Fruit fly (Drosophila melanogaster) whole organism, prepupa: ENCODE results near the gene CG10365.

Source experiments
- CG10631 ChIP-seq: fragments of 200-800 bp; sonication (Bioruptor generic); optimal IDR thresholded peaks from 2 replicates; lab custom pipeline; 2016; ENCODE audit warnings: missing biosample characterization, missing genetic modification characterization
- CG10669 ChIP-seq: fragments of 200-800 bp; sonication (Bioruptor generic); optimal IDR thresholded peaks from 3 replicates; lab custom pipeline; 2018; ENCODE audit warnings: missing biosample characterization, mild to moderate bottlenecking, missing genetic modification characterization, moderate library complexity
- CG11294 ChIP-seq: fragments of 200-800 bp; sonication (Bioruptor generic); IDR thresholded peaks from 2 replicates; pipeline ENCODE4 v1.3.6; 2022; ENCODE audit warnings: missing biosample characterization, missing genetic modification characterization
- CG11762 ChIP-seq: fragments of 200-800 bp; sonication (Bioruptor generic); optimal IDR thresholded peaks from 3 replicates; lab custom pipeline; 2016; ENCODE audit warnings: missing biosample characterization, missing genetic modification characterization; ENCODE audit not compliant: insufficient read depth
- CG11902 ChIP-seq: fragments of 200-800 bp; sonication (Bioruptor generic); optimal IDR thresholded peaks from 3 replicates; lab custom pipeline; 2016; ENCODE audit warnings: missing biosample characterization, missing genetic modification characterization
- CG15336 ChIP-seq: fragments of 200-800 bp; sonication (Bioruptor generic); IDR thresholded peaks from 2 replicates; pipeline ENCODE4 v1.3.6; 2022; ENCODE audit warnings: missing biosample characterization, missing genetic modification characterization
- CG1621 ChIP-seq: fragments of 200-800 bp; sonication (Bioruptor generic); optimal IDR thresholded peaks from 3 replicates; lab custom pipeline; 2018; ENCODE audit warnings: missing biosample characterization, mild to moderate bottlenecking, missing genetic modification characterization
- CG16779 ChIP-seq: fragments of 200-800 bp; sonication (Bioruptor generic); optimal IDR thresholded peaks from 3 replicates; lab custom pipeline; 2017; ENCODE audit warnings: missing biosample characterization, mild to moderate bottlenecking, missing genetic modification characterization
- CG3032 ChIP-seq: fragments of 200-800 bp; optimal IDR thresholded peaks from 2 replicates; lab custom pipeline; 2019; ENCODE audit warnings: missing biosample characterization, mild to moderate bottlenecking, missing genetic modification characterization, moderate library complexity
- CG31627 ChIP-seq: fragments of 200-800 bp; sonication (Bioruptor generic); optimal IDR thresholded peaks from 3 replicates; lab custom pipeline; 2016; ENCODE audit warnings: missing biosample characterization, missing genetic modification characterization
- CG32006 ChIP-seq: fragments of 200-800 bp; sonication (Bioruptor generic); optimal IDR thresholded peaks from 3 replicates; lab custom pipeline; 2017; ENCODE audit warnings: missing biosample characterization, mild to moderate bottlenecking, missing genetic modification characterization
- CG4318 ChIP-seq: fragments of 200-800 bp; sonication (Bioruptor generic); optimal IDR thresholded peaks from 3 replicates; lab custom pipeline; 2017; ENCODE audit warnings: missing biosample characterization, mild to moderate bottlenecking, missing genetic modification characterization
- CG6163 ChIP-seq: fragments of 200-800 bp; sonication (Bioruptor generic); IDR thresholded peaks from 3 replicates; pipeline ENCODE4 v1.3.6; 2022; ENCODE audit warnings: missing biosample characterization, missing genetic modification characterization
- CG6792 ChIP-seq: fragments of 200-800 bp; sonication (Bioruptor generic); optimal IDR thresholded peaks from 3 replicates; lab custom pipeline; 2016; ENCODE audit warnings: missing biosample characterization, missing genetic modification characterization
- CG6808 ChIP-seq: fragments of 200-800 bp; sonication (Bioruptor generic); optimal IDR thresholded peaks from 3 replicates; lab custom pipeline; 2017; ENCODE audit warnings: missing biosample characterization, missing genetic modification characterization, mild to moderate bottlenecking, moderate library complexity, missing genetic modification reagents
- CG6854 ChIP-seq: fragments of 200-800 bp; sonication (Bioruptor generic); optimal IDR thresholded peaks from 2 replicates; lab custom pipeline; 2017; ENCODE audit warnings: missing biosample characterization, mild to moderate bottlenecking, missing genetic modification characterization
- CG7368 ChIP-seq: fragments of 200-800 bp; sonication (Bioruptor generic); optimal IDR thresholded peaks from 3 replicates; lab custom pipeline; 2016; ENCODE audit warnings: missing biosample characterization, missing genetic modification characterization
- CG8119 ChIP-seq: fragments of 200-800 bp; sonication (Bioruptor generic); IDR thresholded peaks from 3 replicates; pipeline ENCODE4 v1.3.6; 2022; ENCODE audit warnings: missing biosample characterization, missing genetic modification characterization
- CG8319 ChIP-seq: fragments of 200-800 bp; sonication (Bioruptor generic); optimal IDR thresholded peaks from 3 replicates; lab custom pipeline; 2016; ENCODE audit warnings: missing biosample characterization, missing genetic modification characterization
- CG8632 ChIP-seq: fragments of 200-800 bp; sonication (Bioruptor generic); optimal IDR thresholded peaks from 3 replicates; lab custom pipeline; 2016; ENCODE audit warnings: missing biosample characterization, missing genetic modification characterization
- CG9139 ChIP-seq: fragments of 200-800 bp; sonication (Bioruptor generic); optimal IDR thresholded peaks from 3 replicates; lab custom pipeline; 2017; ENCODE audit warnings: missing biosample characterization, mild to moderate bottlenecking, missing genetic modification characterization
- Eip75B ChIP-seq: fragments of 200-800 bp; sonication (Bioruptor generic); optimal IDR thresholded peaks from 3 replicates; lab custom pipeline; 2016; ENCODE audit warnings: missing biosample characterization, missing genetic modification characterization
- Eip78C ChIP-seq: fragments of 200-800 bp; sonication (Bioruptor generic); peaks from one replicate; lab custom pipeline; 2016; ENCODE audit warnings: missing biosample characterization, missing genetic modification characterization
- Eip93F ChIP-seq: fragments of 200-800 bp; sonication (Bioruptor generic); optimal IDR thresholded peaks from 2 replicates; lab custom pipeline; 2016; ENCODE audit warnings: missing biosample characterization, mild to moderate bottlenecking, missing genetic modification characterization
- Ets21C ChIP-seq: fragments of 200-800 bp; sonication (Bioruptor generic); optimal IDR thresholded peaks from 3 replicates; lab custom pipeline; 2016; ENCODE audit warnings: missing biosample characterization, missing genetic modification characterization
- Hr38 ChIP-seq: sonication (Bioruptor generic); optimal IDR thresholded peaks from 2 replicates; lab custom pipeline; 2016; ENCODE audit warnings: missing biosample characterization, missing genetic modification characterization
- Hr39 ChIP-seq: fragments of 200-800 bp; sonication (Bioruptor generic); optimal IDR thresholded peaks from 2 replicates; lab custom pipeline; 2016; ENCODE audit warnings: missing biosample characterization, missing genetic modification characterization
- Hr4 ChIP-seq: fragments of 200-800 bp; sonication (Bioruptor generic); optimal IDR thresholded peaks from 3 replicates; lab custom pipeline; 2016; ENCODE audit warnings: missing biosample characterization, missing genetic modification characterization
- Lpt ChIP-seq: fragments of 200-800 bp; sonication (Bioruptor generic); optimal IDR thresholded peaks from 3 replicates; lab custom pipeline; 2016; ENCODE audit warnings: missing biosample characterization, missing genetic modification characterization
- Met ChIP-seq: fragments of 200-800 bp; sonication (Bioruptor generic); optimal IDR thresholded peaks from 3 replicates; lab custom pipeline; 2016; ENCODE audit warnings: missing biosample characterization, missing genetic modification characterization
- OdsH ChIP-seq: fragments of 200-800 bp; sonication (Bioruptor generic); optimal IDR thresholded peaks from 3 replicates; lab custom pipeline; 2016; ENCODE audit warnings: missing biosample characterization, missing genetic modification characterization
- Smox ChIP-seq: fragments of 200-800 bp; sonication (Bioruptor generic); optimal IDR thresholded peaks from 3 replicates; lab custom pipeline; 2016; ENCODE audit warnings: missing biosample characterization, missing genetic modification characterization
- Sox102F ChIP-seq: fragments of 200-800 bp; sonication (Bioruptor generic); optimal IDR thresholded peaks from 2 replicates; lab custom pipeline; 2016; ENCODE audit warnings: missing biosample characterization, mild to moderate bottlenecking, missing genetic modification characterization
- Sox14 ChIP-seq: fragments of 200-800 bp; sonication (Bioruptor generic); optimal IDR thresholded peaks from 3 replicates; lab custom pipeline; 2016; ENCODE audit warnings: missing biosample characterization, missing genetic modification characterization
- Sox15 ChIP-seq: fragments of 200-800 bp; sonication (Bioruptor generic); optimal IDR thresholded peaks from 3 replicates; lab custom pipeline; 2016; ENCODE audit warnings: missing biosample characterization, missing genetic modification characterization
- achi ChIP-seq: fragments of 200-800 bp; sonication (Bioruptor generic); optimal IDR thresholded peaks from 3 replicates; lab custom pipeline; 2016; ENCODE audit warnings: missing biosample characterization, missing genetic modification characterization
- cyc ChIP-seq: fragments of 200-800 bp; sonication (Bioruptor generic); optimal IDR thresholded peaks from 3 replicates; lab custom pipeline; 2016; ENCODE audit warnings: missing biosample characterization, missing genetic modification characterization
- dac ChIP-seq: fragments of 200-800 bp; sonication (Bioruptor generic); optimal IDR thresholded peaks from 2 replicates; lab custom pipeline; 2017; ENCODE audit warnings: missing biosample characterization, mild to moderate bottlenecking, missing genetic modification characterization
- eg ChIP-seq: fragments of 200-800 bp; sonication (Bioruptor generic); IDR thresholded peaks from 3 replicates; pipeline ENCODE4 v1.3.6; 2022; ENCODE audit warnings: missing biosample characterization, missing genetic modification characterization
- esn ChIP-seq: fragments of 200-800 bp; sonication (Bioruptor generic); optimal IDR thresholded peaks from 2 replicates; lab custom pipeline; 2016; ENCODE audit warnings: missing biosample characterization, mild to moderate bottlenecking, missing genetic modification characterization, moderate library complexity
- fd59A ChIP-seq: fragments of 200-800 bp; sonication (Bioruptor generic); optimal IDR thresholded peaks from 2 replicates; lab custom pipeline; 2017; ENCODE audit warnings: missing biosample characterization, mild to moderate bottlenecking, missing genetic modification characterization, missing genetic modification reagents
- fd85E ChIP-seq: fragments of 200-800 bp; sonication (Bioruptor generic); optimal IDR thresholded peaks from 3 replicates; lab custom pipeline; 2016; ENCODE audit warnings: missing biosample characterization, missing genetic modification characterization
- fkh ChIP-seq: fragments of 200-800 bp; sonication (Bioruptor generic); optimal IDR thresholded peaks from 3 replicates; lab custom pipeline; 2017; ENCODE audit warnings: missing biosample characterization, mild to moderate bottlenecking, missing genetic modification characterization, moderate library complexity
- lz ChIP-seq: fragments of 200-800 bp; sonication (Bioruptor generic); optimal IDR thresholded peaks from 3 replicates; lab custom pipeline; 2016; ENCODE audit warnings: missing biosample characterization, missing genetic modification characterization
- net ChIP-seq: fragments of 200-800 bp; sonication (Bioruptor generic); optimal IDR thresholded peaks from 3 replicates; lab custom pipeline; 2016; ENCODE audit warnings: missing biosample characterization, missing genetic modification characterization
- pdm3 ChIP-seq: fragments of 200-800 bp; sonication (Bioruptor generic); optimal IDR thresholded peaks from 3 replicates; lab custom pipeline; 2016; ENCODE audit warnings: missing biosample characterization, missing genetic modification characterization
- salr ChIP-seq, 2 experiments: fragments of 200-800 bp; sonication (Bioruptor generic); optimal IDR thresholded peaks; 3 replicates each; lab custom pipeline; 2016 to 2018; ENCODE audit warnings: missing biosample characterization in 2 of 2, missing genetic modification characterization in 2 of 2, mild to moderate bottlenecking in 1 of 2
- spab ChIP-seq: fragments of 200-800 bp; sonication (Bioruptor generic); optimal IDR thresholded peaks from 2 replicates; lab custom pipeline; 2017; ENCODE audit warnings: missing biosample characterization, mild to moderate bottlenecking, missing genetic modification characterization, missing genetic modification reagents
- ss ChIP-seq, 2 experiments: fragments of 200-800 bp; sonication (Bioruptor generic); optimal IDR thresholded peaks; 2 replicates in 1 of 2; 3 replicates in 1 of 2; lab custom pipeline; 2017 to 2018; ENCODE audit warnings: mild to moderate bottlenecking in 2 of 2, missing biosample characterization in 2 of 2, missing genetic modification characterization in 2 of 2, moderate library complexity in 1 of 2
- svp ChIP-seq: fragments of 200-800 bp; sonication (Bioruptor generic); peaks from one replicate; lab custom pipeline; 2016; ENCODE audit warnings: missing biosample characterization, missing genetic modification characterization
- topi ChIP-seq: fragments of 200-800 bp; sonication (Bioruptor generic); optimal IDR thresholded peaks from 3 replicates; lab custom pipeline; 2016; ENCODE audit warnings: missing biosample characterization, missing genetic modification characterization
- vri ChIP-seq: fragments of 200-800 bp; sonication (Bioruptor generic); optimal IDR thresholded peaks from 3 replicates; lab custom pipeline; 2016; ENCODE audit warnings: missing biosample characterization, mild to moderate bottlenecking, missing genetic modification characterization

CG10365 gene

dm6 chr3R:23763622-23764273, 40.6 kb downstream of the CG10365 start, which contains the start of gene Lsd-1:
Gene Lsd-1, plus strand, starts transcription at chr3R:23763857.
- peak; percentile 87 for TF ChIP-seq Eip78C
- TF ChIP-seq topi (GFP tag; lab: Kevin White, UChicago): no peak
- peak; percentile 62 for TF ChIP-seq CG3032 (tag; lab: Kevin White, UChicago)
- peak; percentile 20 for TF ChIP-seq Met
- TF ChIP-seq CG6854 (GFP tag; lab: Kevin White, UChicago): no peak
- TF ChIP-seq lz: no peak
- TF ChIP-seq Smox (GFP tag; lab: Kevin White, UChicago): peak; percentile 22
- TF ChIP-seq CG10669 (GFP tag; lab: Kevin White, UChicago): peak; percentile 46
- peak; percentile 29 for TF ChIP-seq CG1621 (tag; lab: Kevin White, UChicago)
- peak; percentile 51; the same call in 2 of the 3 replicates for TF ChIP-seq eg (GFP tag; lab: Robert Waterston, UW)
- no peak for TF ChIP-seq CG31627
- TF ChIP-seq esn (GFP tag; lab: Kevin White, UChicago): peak; percentile 31
- peak; percentile 80 for TF ChIP-seq CG15336
- no peak for TF ChIP-seq CG11294
- no peak for TF ChIP-seq Eip75B (GFP tag; lab: Kevin White, UChicago)
- TF ChIP-seq CG11902 (GFP tag; lab: Kevin White, UChicago): no peak
- TF ChIP-seq Hr38 (GFP tag; lab: Kevin White, UChicago): no peak
- no peak for TF ChIP-seq fd85E
- TF ChIP-seq Sox102F (GFP tag; lab: Kevin White, UChicago): no peak
- no peak for TF ChIP-seq Ets21C
- TF ChIP-seq Sox15: no peak
- no peak for TF ChIP-seq cyc (GFP tag; lab: Kevin White, UChicago)
- TF ChIP-seq spab (GFP tag; lab: Kevin White, UChicago): peak; percentile 51
- peak; percentile 28 for TF ChIP-seq CG10631 (GFP tag; lab: Kevin White, UChicago)
- peak; percentile 60 for TF ChIP-seq CG9139
- no peak for TF ChIP-seq CG8319 (GFP tag; lab: Kevin White, UChicago)
- TF ChIP-seq Sox14 (GFP tag; lab: Kevin White, UChicago): peak; percentile 29
- no peak for TF ChIP-seq CG7368 (GFP tag; lab: Kevin White, UChicago)
- peak; percentile 1 for TF ChIP-seq achi
- peak; percentile 44; the same call in 1 of the 3 replicates for TF ChIP-seq CG8119 (GFP tag; lab: Robert Waterston, UW)
- no peak for TF ChIP-seq CG8632
- peak; percentile 31 for TF ChIP-seq Hr4
- no peak for TF ChIP-seq dac (GFP tag; lab: Kevin White, UChicago)
- no peak for TF ChIP-seq Lpt
- peak; percentile 32 for TF ChIP-seq CG6792 (GFP tag; lab: Kevin White, UChicago)
- TF ChIP-seq CG11762: no peak
- peak; percentile 44 for TF ChIP-seq CG6163 (GFP tag; lab: Robert Waterston, UW)
- TF ChIP-seq CG4318 (GFP tag; lab: Kevin White, UChicago): no peak
- no peak for TF ChIP-seq salr (GFP tag; optimal IDR thresholded peaks at IDR 0.05; lab: Kevin White, UChicago)
- TF ChIP-seq fd59A (GFP tag; lab: Kevin White, UChicago): no peak
- TF ChIP-seq ss (GFP tag; optimal IDR thresholded peaks at IDR 0.05; lab: Kevin White, UChicago): peak; percentile 81 to 82
- peak; percentile 54 for TF ChIP-seq CG32006 (GFP tag; lab: Kevin White, UChicago)
- TF ChIP-seq pdm3 (GFP tag; lab: Kevin White, UChicago): no peak
- peak; percentile 98 for TF ChIP-seq svp (GFP tag; lab: Kevin White, UChicago)
- no peak for TF ChIP-seq vri
- TF ChIP-seq CG6808: peak; percentile 76
- TF ChIP-seq net (GFP tag; lab: Kevin White, UChicago): peak; percentile 64
- TF ChIP-seq CG16779 (tag; lab: Kevin White, UChicago): peak; percentile 69
- TF ChIP-seq OdsH (GFP tag; lab: Kevin White, UChicago): peak; percentile 2
- TF ChIP-seq Eip93F (GFP tag; lab: Kevin White, UChicago): no peak
- TF ChIP-seq fkh (GFP tag; lab: Kevin White, UChicago): no peak
- TF ChIP-seq Hr39 (GFP tag; lab: Kevin White, UChicago): no peak
